Fruit fly (Drosophila melanogaster): ENCODE data around the gene CG33229.

dm6 chr3L:248226-248758 is 24.6 kb downstream of the CG33229 start:
- TF ChIP-seq psq (optimal IDR thresholded peaks at IDR 0.05) (no peak), h (optimal IDR thresholded peaks at IDR 0.05) (no peak), Sin3A (optimal IDR thresholded peaks at IDR 0.05) (no peak), insv (optimal IDR thresholded peaks at IDR 0.05) (no peak), ttk (optimal IDR thresholded peaks at IDR 0.05) (no peak)
